Fruit fly (Drosophila melanogaster): ENCODE results near the gene CG6041.

The CG6041 gene

dm6 chrX:5916494-5917309 is 31.3 kb upstream of the CG6041 start, which contains the start of the genes Shmt and CG3726:
TSS of gene Shmt (minus strand) at chrX:5916797.
TSS of gene CG3726 (plus strand) at chrX:5917097.
- TF ChIP-seq ey (GFP tag; optimal IDR thresholded peaks at IDR 0.05) (no peak), GATAd (GFP tag; optimal IDR thresholded peaks at IDR 0.05) (no peak), CG32264 (GFP tag; optimal IDR thresholded peaks at IDR 0.05) (no peak), CG9705 (GFP tag; optimal IDR thresholded peaks at IDR 0.05) (no peak), Sp1 (GFP tag; optimal IDR thresholded peaks at IDR 0.05) (peak; percentile 20), rgr (GFP tag; optimal IDR thresholded peaks at IDR 0.05) (no peak), Hr83 (GFP tag; optimal IDR thresholded peaks at IDR 0.05; ENCODE audit: poor library complexity, severe bottlenecking) (peak; percentile 3), Abd-B (GFP tag; optimal IDR thresholded peaks at IDR 0.05) (no peak), tai (GFP tag; optimal IDR thresholded peaks at IDR 0.05) (no peak), Jra (GFP tag; optimal IDR thresholded peaks at IDR 0.05) (no peak), sage (GFP tag; optimal IDR thresholded peaks at IDR 0.05) (no peak), Hnf4 (GFP tag; optimal IDR thresholded peaks at IDR 0.05) (peak; percentile 8), N (GFP tag; optimal IDR thresholded peaks at IDR 0.05) (no peak), fru (GFP tag; optimal IDR thresholded peaks at IDR 0.05) (no peak), h (GFP tag; optimal IDR thresholded peaks at IDR 0.05) (peak; percentile 30), Rel (GFP tag; optimal IDR thresholded peaks at IDR 0.05) (peak; percentile 3), Rel (tag; optimal IDR thresholded peaks at IDR 0.05) (no peak), usp (GFP tag; optimal IDR thresholded peaks at IDR 0.05) (no peak), psq (GFP tag; optimal IDR thresholded peaks at IDR 0.05) (no peak), Dfd (GFP tag; optimal IDR thresholded peaks at IDR 0.05) (no peak), dl (GFP tag; optimal IDR thresholded peaks at IDR 0.05; ENCODE audit: insufficient read depth in 1 of 2, partially characterized antibody in 2 of 2) (no peak), OdsH (GFP tag; optimal IDR thresholded peaks at IDR 0.05) (no peak), pan (optimal IDR thresholded peaks at IDR 0.05) (no peak), Vsx2 (GFP tag; optimal IDR thresholded peaks at IDR 0.05; ENCODE audit: partially characterized antibody) (no peak), lola (GFP tag; optimal IDR thresholded peaks at IDR 0.05) (no peak), sv (GFP tag; optimal IDR thresholded peaks at IDR 0.05) (no peak), Hr78 (GFP tag; optimal IDR thresholded peaks at IDR 0.05) (no peak), HLH106 (tag; optimal IDR thresholded peaks at IDR 0.05) (no peak), dmrt93B (GFP tag; optimal IDR thresholded peaks at IDR 0.05) (no peak), woc (GFP tag; optimal IDR thresholded peaks at IDR 0.05) (no peak), dsf (GFP tag; optimal IDR thresholded peaks at IDR 0.05; ENCODE audit: borderline replicate concordance) (no peak), Dif (GFP tag; optimal IDR thresholded peaks at IDR 0.05; ENCODE audit: partially characterized antibody) (peak; percentile 30), jim (GFP tag; optimal IDR thresholded peaks at IDR 0.05) (no peak), br (GFP tag; optimal IDR thresholded peaks at IDR 0.05) (no peak), brk (GFP tag; optimal IDR thresholded peaks at IDR 0.05) (no peak), Myc (optimal IDR thresholded peaks at IDR 0.05) (peak; percentile 37), Mio (GFP tag; optimal IDR thresholded peaks at IDR 0.05) (no peak)

- peak; percentile 14 for TF ChIP-seq brk (GFP tag; optimal IDR thresholded peaks at IDR 0.05)
- peak; percentile 70 for TF ChIP-seq psq (GFP tag; optimal IDR thresholded peaks at IDR 0.05)
- no peak for TF ChIP-seq sage (GFP tag; optimal IDR thresholded peaks at IDR 0.05)
- peak; percentile 23 for TF ChIP-seq Sp1 (GFP tag; optimal IDR thresholded peaks at IDR 0.05)
These were observed 30.5 kb upstream of the CG6041 start for dm6 chrX:5917310-5917988.

Measured in whole organism, wandering third instar larva.